Fruit fly (Drosophila melanogaster) whole organism, embryonic: ENCODE measurements around the gene CG10660.

Experiments used
- Asciz ChIP-seq: fragments of 200-800 bp; sonication (Bioruptor generic); optimal IDR thresholded peaks from 2 replicates; lab custom pipeline; 2017; ENCODE audit warnings: missing biosample characterization, mild to moderate bottlenecking, missing genetic modification characterization, missing genetic modification reagents
- Bdp1 ChIP-seq: fragments of 200-800 bp; sonication (Bioruptor generic); optimal IDR thresholded peaks from 3 replicates; lab custom pipeline; 2016; ENCODE audit warnings: missing biosample characterization, missing genetic modification characterization
- CG10431 ChIP-seq: fragments of 200-800 bp; sonication (Bioruptor generic); optimal IDR thresholded peaks from 3 replicates; lab custom pipeline; 2018; ENCODE audit warnings: missing biosample characterization, mild to moderate bottlenecking, missing genetic modification characterization
- CG10654 ChIP-seq: fragments of 200-800 bp; sonication (Bioruptor generic); optimal IDR thresholded peaks from 2 replicates; lab custom pipeline; 2016; ENCODE audit warnings: missing biosample characterization, missing genetic modification characterization
- CG11504 ChIP-seq: fragments of 200-800 bp; sonication (Bioruptor generic); optimal IDR thresholded peaks from 3 replicates; lab custom pipeline; 2019; ENCODE audit warnings: missing biosample characterization, mild to moderate bottlenecking, missing genetic modification characterization, moderate library complexity
- CG11695 ChIP-seq: fragments of 200-800 bp; sonication (Bioruptor generic); IDR thresholded peaks from 3 replicates; pipeline ENCODE4 v1.3.6; 2022; ENCODE audit warnings: missing biosample characterization, missing genetic modification characterization
- CG12219 ChIP-seq: fragments of 200-800 bp; sonication (Bioruptor generic); optimal IDR thresholded peaks from 3 replicates; lab custom pipeline; 2018; ENCODE audit warnings: missing biosample characterization, mild to moderate bottlenecking, missing genetic modification characterization
- CG1233 ChIP-seq: fragments of 200-800 bp; sonication (Bioruptor generic); optimal IDR thresholded peaks from 4 replicates; lab custom pipeline; 2018; ENCODE audit warnings: missing biosample characterization, mild to moderate bottlenecking, missing genetic modification characterization
- CG12659 ChIP-seq: fragments of 200-800 bp; sonication (Bioruptor generic); optimal IDR thresholded peaks from 3 replicates; lab custom pipeline; 2017; ENCODE audit warnings: mild to moderate bottlenecking, missing biosample characterization, missing genetic modification reagents, missing genetic modification characterization
- CG12942 ChIP-seq: fragments of 200-800 bp; sonication (Bioruptor generic); optimal IDR thresholded peaks from 3 replicates; lab custom pipeline; 2016; ENCODE audit warnings: missing biosample characterization, missing genetic modification characterization
- CG16815 ChIP-seq: fragments of 200-800 bp; sonication (Bioruptor generic); optimal IDR thresholded peaks from 3 replicates; lab custom pipeline; 2017; ENCODE audit warnings: missing biosample characterization, mild to moderate bottlenecking, missing genetic modification characterization
- CG17328 ChIP-seq: fragments of 200-800 bp; sonication (Bioruptor generic); IDR thresholded peaks from 2 replicates; pipeline ENCODE4 v1.3.6; 2022; ENCODE audit warnings: missing biosample characterization, missing genetic modification characterization
- CG31388 ChIP-seq: fragments of 200-800 bp; sonication (Bioruptor generic); optimal IDR thresholded peaks from 2 replicates; lab custom pipeline; 2016; ENCODE audit warnings: missing biosample characterization, missing genetic modification characterization
- CG3163 ChIP-seq: fragments of 200-800 bp; sonication (Bioruptor generic); optimal IDR thresholded peaks from 3 replicates; lab custom pipeline; 2016; ENCODE audit warnings: missing biosample characterization, missing genetic modification characterization
- CG4360 ChIP-seq: fragments of 200-800 bp; sonication (Bioruptor generic); IDR thresholded peaks from 2 replicates; pipeline ENCODE4 v1.3.6; 2022; ENCODE audit warnings: missing biosample characterization, missing genetic modification characterization
- CG4424 ChIP-seq: fragments of 200-800 bp; sonication (Bioruptor generic); optimal IDR thresholded peaks from 3 replicates; lab custom pipeline; 2016; ENCODE audit warnings: missing biosample characterization, missing genetic modification characterization
- CG4820 ChIP-seq: fragments of 200-800 bp; sonication (Bioruptor generic); optimal IDR thresholded peaks from 3 replicates; lab custom pipeline; 2016; ENCODE audit warnings: missing biosample characterization, missing genetic modification characterization
- CG5180 ChIP-seq: fragments of 200-800 bp; sonication (Bioruptor generic); optimal IDR thresholded peaks from 3 replicates; lab custom pipeline; 2017; ENCODE audit warnings: missing biosample characterization, missing genetic modification characterization, mild to moderate bottlenecking, moderate library complexity, missing genetic modification reagents
- CG7271 ChIP-seq: fragments of 200-800 bp; sonication (Bioruptor generic); optimal IDR thresholded peaks from 2 replicates; lab custom pipeline; 2018; ENCODE audit warnings: missing biosample characterization, mild to moderate bottlenecking, missing genetic modification characterization, moderate library complexity
- CG8388 ChIP-seq: fragments of 200-800 bp; sonication (Bioruptor generic); optimal IDR thresholded peaks from 2 replicates; lab custom pipeline; 2019; ENCODE audit warnings: missing biosample characterization, mild to moderate bottlenecking, missing genetic modification characterization, moderate library complexity
- CG8478 ChIP-seq: fragments of >200 bp; optimal IDR thresholded peaks from 2 replicates; lab custom pipeline; 2018
- CG9797 ChIP-seq: fragments of 200-800 bp; sonication (Bioruptor generic); optimal IDR thresholded peaks from 3 replicates; lab custom pipeline; 2018; ENCODE audit warnings: missing biosample characterization, mild to moderate bottlenecking, missing genetic modification characterization
- CkIIα-i1 ChIP-seq: fragments of 200-800 bp; sonication (Bioruptor generic); IDR thresholded peaks from 2 replicates; pipeline ENCODE4 v1.3.6; 2022; ENCODE audit warnings: missing biosample characterization, missing genetic modification characterization
- Dek ChIP-seq: fragments of 200-800 bp; sonication (Bioruptor generic); optimal IDR thresholded peaks from 3 replicates; lab custom pipeline; 2019; ENCODE audit warnings: missing biosample characterization, mild to moderate bottlenecking, missing genetic modification characterization, moderate library complexity
- Dll ChIP-seq: fragments of 200-800 bp; sonication (Bioruptor generic); IDR thresholded peaks from 4 replicates; pipeline ENCODE4 v1.3.6; 2022; ENCODE audit warnings: missing biosample characterization, missing genetic modification characterization; ENCODE audit not compliant: partially characterized antibody
- Fer2 ChIP-seq: fragments of 200-800 bp; sonication (Bioruptor generic); optimal IDR thresholded peaks from 2 replicates; lab custom pipeline; 2018; ENCODE audit warnings: missing biosample characterization, mild to moderate bottlenecking, missing genetic modification characterization, moderate library complexity
- Fer3 ChIP-seq: fragments of 200-800 bp; sonication (Bioruptor generic); optimal IDR thresholded peaks from 2 replicates; lab custom pipeline; 2018; ENCODE audit warnings: missing biosample characterization, mild to moderate bottlenecking, missing genetic modification characterization, moderate library complexity
- HLHmδ ChIP-seq: fragments of 200-800 bp; sonication (Bioruptor generic); optimal IDR thresholded peaks from 2 replicates; lab custom pipeline; 2018; ENCODE audit warnings: missing biosample characterization, mild to moderate bottlenecking, missing genetic modification characterization, moderate library complexity
- Hr51 ChIP-seq, 2 experiments: fragments of 200-800 bp; sonication (Bioruptor generic); optimal IDR thresholded peaks; 2 replicates in 1 of 2; 3 replicates in 1 of 2; lab custom pipeline; 2016 to 2018; ENCODE audit warnings: missing biosample characterization in 2 of 2, missing genetic modification characterization in 2 of 2, mild to moderate bottlenecking in 1 of 2, moderate library complexity in 1 of 2
- Ravus ChIP-seq: fragments of 200-800 bp; sonication (Bioruptor generic); IDR thresholded peaks from 2 replicates; pipeline ENCODE4 v1.3.6; 2022; ENCODE audit warnings: missing biosample characterization, missing genetic modification characterization
- Rfx ChIP-seq: fragments of 200-800 bp; sonication (Bioruptor generic); IDR thresholded peaks from 2 replicates; pipeline ENCODE4 v1.3.6; 2022; ENCODE audit warnings: missing biosample characterization, missing genetic modification characterization
- Stat92E ChIP-seq, 3 experiments: fragments of >200 bp in 2 of 3; fragments of 200-800 bp in 1 of 3; sonication (Bioruptor generic) in 1 of 3; optimal IDR thresholded peaks; 2 replicates each; lab custom pipeline; 2017 to 2019; ENCODE audit warnings: missing biosample characterization in 3 of 3, missing genetic modification characterization in 3 of 3, mild to moderate bottlenecking in 1 of 3, moderate library complexity in 1 of 3
- Trl ChIP-seq, 3 experiments: fragments of >200 bp in 2 of 3; fragments of 200-800 bp in 1 of 3; sonication (Bioruptor generic) in 1 of 3; optimal IDR thresholded peaks; 2 replicates in 1 of 3; 3 replicates in 2 of 3; lab custom pipeline; 2016 to 2017; ENCODE audit warnings: missing biosample characterization in 1 of 3, missing genetic modification characterization in 1 of 3
- Vsx1 ChIP-seq: fragments of 200-800 bp; sonication (Bioruptor generic); optimal IDR thresholded peaks from 2 replicates; lab custom pipeline; 2017; ENCODE audit warnings: missing biosample characterization, mild to moderate bottlenecking, missing genetic modification characterization, missing genetic modification reagents
- bab2 ChIP-seq: fragments of 200-800 bp; sonication (Bioruptor generic); optimal IDR thresholded peaks from 2 replicates; lab custom pipeline; 2016; ENCODE audit warnings: missing biosample characterization, missing genetic modification characterization
- bigmax ChIP-seq: fragments of 200-800 bp; sonication (Bioruptor generic); optimal IDR thresholded peaks from 2 replicates; lab custom pipeline; 2018; ENCODE audit warnings: missing biosample characterization, mild to moderate bottlenecking, missing genetic modification characterization
- br ChIP-seq: fragments of >200 bp; optimal IDR thresholded peaks from 2 replicates; lab custom pipeline; 2017
- chn ChIP-seq: fragments of 200-800 bp; sonication (Bioruptor generic); optimal IDR thresholded peaks from 2 replicates; lab custom pipeline; 2016; ENCODE audit warnings: missing biosample characterization, missing genetic modification characterization
- ci ChIP-seq: fragments of 200-800 bp; sonication (Bioruptor generic); IDR thresholded peaks from 3 replicates; pipeline ENCODE4 v1.3.6; 2022; ENCODE audit warnings: missing biosample characterization, missing genetic modification characterization
- crp ChIP-seq, 2 experiments: fragments of 200-800 bp; sonication (Bioruptor generic); optimal IDR thresholded peaks; 2 replicates in 1 of 2; 3 replicates in 1 of 2; lab custom pipeline; 2017; ENCODE audit warnings: missing biosample characterization in 2 of 2, missing genetic modification characterization in 2 of 2, mild to moderate bottlenecking in 1 of 2, moderate library complexity in 1 of 2
- ewg ChIP-seq: fragments of 200-800 bp; sonication (Bioruptor generic); optimal IDR thresholded peaks from 3 replicates; lab custom pipeline; 2017; ENCODE audit warnings: mild to moderate bottlenecking, missing biosample characterization, missing genetic modification reagents, missing genetic modification characterization
- hkb ChIP-seq, 2 experiments: fragments of 200-800 bp in 1 of 2; fragments of >200 bp in 1 of 2; sonication (Bioruptor generic) in 1 of 2; IDR thresholded peaks in 1 of 2; optimal IDR thresholded peaks in 1 of 2; 2 replicates each; pipeline versions ENCODE4 v1.3.6 to Lab custom; 2017 to 2022; ENCODE audit warnings: missing biosample characterization in 1 of 2, missing genetic modification characterization in 1 of 2
- ken ChIP-seq: fragments of 200-800 bp; sonication (Bioruptor generic); IDR thresholded peaks from 3 replicates; pipeline ENCODE4 v1.3.6; 2022; ENCODE audit warnings: missing biosample characterization, missing genetic modification characterization
- lilli ChIP-seq: fragments of 200-800 bp; sonication (Bioruptor generic); optimal IDR thresholded peaks from 3 replicates; lab custom pipeline; 2016; ENCODE audit warnings: missing biosample characterization, missing genetic modification characterization
- lola ChIP-seq, 3 experiments: fragments of >200 bp in 2 of 3; fragments of 200-800 bp in 1 of 3; sonication (Bioruptor generic) in 1 of 3; optimal IDR thresholded peaks; 2 replicates each; lab custom pipeline; 2017 to 2019; ENCODE audit warnings: missing biosample characterization in 3 of 3, missing genetic modification characterization in 3 of 3, mild to moderate bottlenecking in 1 of 3, moderate library complexity in 1 of 3
- nerfin-2 ChIP-seq: fragments of 200-800 bp; sonication (Bioruptor generic); IDR thresholded peaks from 2 replicates; pipeline ENCODE4 v1.3.6; 2022; ENCODE audit warnings: missing biosample characterization, missing genetic modification characterization; ENCODE audit not compliant: partially characterized antibody
- pfk ChIP-seq: fragments of 200-800 bp; sonication (Bioruptor generic); optimal IDR thresholded peaks from 2 replicates; lab custom pipeline; 2018; ENCODE audit warnings: missing biosample characterization, mild to moderate bottlenecking, missing genetic modification characterization, moderate library complexity
- pho ChIP-seq: fragments of 200-800 bp; sonication (Bioruptor generic); optimal IDR thresholded peaks from 2 replicates; lab custom pipeline; 2016; ENCODE audit warnings: missing biosample characterization, missing genetic modification characterization
- usp ChIP-seq: fragments of >200 bp; optimal IDR thresholded peaks from 2 replicates; lab custom pipeline; 2017; ENCODE audit warnings: missing biosample characterization, missing genetic modification characterization

Gene CG10660

DNA sequence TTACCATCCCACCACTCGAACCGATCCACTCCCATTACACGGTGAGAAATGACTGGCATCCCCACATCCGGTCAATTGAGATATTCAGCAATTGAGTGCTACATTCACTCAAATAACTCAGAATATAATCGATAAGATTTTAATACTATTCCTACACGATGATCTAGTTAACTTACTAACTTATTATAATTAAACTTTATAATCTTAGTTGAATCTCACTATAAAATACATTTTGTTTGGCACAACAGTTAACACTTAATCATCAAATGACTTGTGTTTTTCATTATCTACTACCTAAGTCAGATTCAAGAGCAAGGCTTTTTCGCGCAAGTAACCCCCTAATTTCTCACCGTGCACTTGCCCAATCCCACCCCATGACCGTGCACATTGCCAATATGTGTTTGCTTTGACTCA is 4.8 kb upstream of the CG10660 start (continued):
- TF ChIP-seq CG31388 (GFP tag; lab: Kevin White, UChicago) (no peak), Ravus (GFP tag; lab: Robert Waterston, UW) (no peak), Fer3 (no peak), CG11695 (GFP tag; lab: Robert Waterston, UW) (0 out of 3 replicates have a peak, but pooled peaks have one; percentile 27), CG11504 (tag; lab: Kevin White, UChicago) (peak; percentile 68), CG10431 (GFP tag; lab: Kevin White, UChicago) (no peak), CG7271 (tag; lab: Kevin White, UChicago) (no peak), bab2 (GFP tag; lab: Kevin White, UChicago) (peak; percentile 11), Fer2 (no peak), pfk (GFP tag; lab: Kevin White, UChicago) (no peak), Stat92E (GFP tag; optimal IDR thresholded peaks at IDR 0.05; lab: Kevin White, UChicago) (no peak), pho (GFP tag; lab: Kevin White, UChicago) (no peak), CG8478 (no peak), crp (GFP tag; optimal IDR thresholded peaks at IDR 0.05; lab: Kevin White, UChicago) (no peak), CG12219 (peak; percentile 47), CG4360 (GFP tag; lab: Robert Waterston, UW) (no peak), Hr51 (GFP tag; optimal IDR thresholded peaks at IDR 0.05; lab: Kevin White, UChicago) (peak in 1 of 2 experiments; percentile 58), nerfin-2 (GFP tag; lab: Robert Waterston, UW) (no peak), CG16815 (GFP tag; lab: Kevin White, UChicago) (peak; percentile 11), hkb (optimal IDR thresholded peaks at IDR 0.05; lab: Kevin White, UChicago) (no peak), hkb (GFP tag; IDR thresholded peaks at IDR 0.05; lab: Robert Waterston, UW) (peak; percentile 39; the same call in 1 of the 2 replicates), ci (GFP tag; lab: Robert Waterston, UW) (no peak), Vsx1 (peak; percentile 8), CG1233 (peak; percentile 45), CG12942 (GFP tag; lab: Kevin White, UChicago) (no peak), Trl (optimal IDR thresholded peaks at IDR 0.05; lab: Kevin White, UChicago) (no peak), Trl (GFP tag; optimal IDR thresholded peaks at IDR 0.05; lab: Kevin White, UChicago) (no peak), CG8388 (GFP tag; lab: Kevin White, UChicago) (peak; percentile 48), CG17328 (GFP tag; lab: Robert Waterston, UW) (no peak), ewg (no peak), CG9797 (no peak), Rfx (GFP tag; lab: Robert Waterston, UW) (0 out of 2 replicates have a peak, but pooled peaks have one; percentile 19), CkIIα-i1 (GFP tag; lab: Robert Waterston, UW) (no peak), CG4424 (no peak), br (no peak), Dek (no peak), CG12659 (peak; percentile 39), lilli (GFP tag; lab: Kevin White, UChicago) (peak; percentile 53), CG3163 (GFP tag; lab: Kevin White, UChicago) (no peak), CG4820 (GFP tag; lab: Kevin White, UChicago) (peak; percentile 30), Dll (GFP tag; lab: Robert Waterston, UW) (no peak), lola (GFP tag; optimal IDR thresholded peaks at IDR 0.05; lab: Kevin White, UChicago) (peak in 1 of 3 experiments; percentile 42), bigmax (GFP tag; lab: Kevin White, UChicago) (no peak), CG5180 (GFP tag; lab: Kevin White, UChicago) (peak; percentile 27), HLHmδ (GFP tag; lab: Kevin White, UChicago) (no peak), Bdp1 (no peak), Asciz (GFP tag; lab: Kevin White, UChicago) (no peak), ken (no peak), chn (GFP tag; lab: Kevin White, UChicago) (no peak), usp (GFP tag; lab: Kevin White, UChicago) (no peak), CG10654 (GFP tag; lab: Kevin White, UChicago) (peak; percentile 35)
